Fruit fly (Drosophila melanogaster) whole organism, embryonic: ENCODE measurements around the gene Top3alpha.

Source experiments
- Abd-B ChIP-seq: fragments of 200-800 bp; sonication (Bioruptor generic); optimal IDR thresholded peaks from 2 replicates; lab custom pipeline; 2018; ENCODE audit warnings: missing biosample characterization, mild to moderate bottlenecking, missing genetic modification characterization, moderate library complexity
- Ada2b ChIP-seq: fragments of 200-800 bp; sonication (Bioruptor generic); IDR thresholded peaks from 2 replicates; pipeline ENCODE4 v1.3.6; 2022; ENCODE audit warnings: missing biosample characterization, missing genetic modification characterization
- BtbVII ChIP-seq: fragments of 200-800 bp; sonication (Bioruptor generic); optimal IDR thresholded peaks from 3 replicates; lab custom pipeline; 2017; ENCODE audit warnings: missing biosample characterization, mild to moderate bottlenecking, missing genetic modification characterization
- CG10209 ChIP-seq: fragments of 200-800 bp; sonication (Bioruptor generic); optimal IDR thresholded peaks from 3 replicates; lab custom pipeline; 2017; ENCODE audit warnings: missing biosample characterization, mild to moderate bottlenecking, missing genetic modification characterization, missing genetic modification reagents
- CG10462 ChIP-seq: fragments of 200-800 bp; sonication (Bioruptor generic); optimal IDR thresholded peaks from 2 replicates; lab custom pipeline; 2016; ENCODE audit warnings: missing biosample characterization, missing genetic modification characterization
- CG10959 ChIP-seq: fragments of 200-800 bp; sonication (Bioruptor generic); IDR thresholded peaks from 2 replicates; pipeline ENCODE4 v1.3.6; 2022; ENCODE audit warnings: missing biosample characterization, missing genetic modification characterization
- CG15269 ChIP-seq: fragments of 200-800 bp; sonication (Bioruptor generic); optimal IDR thresholded peaks from 2 replicates; lab custom pipeline; 2018; ENCODE audit warnings: missing biosample characterization, mild to moderate bottlenecking, missing genetic modification characterization, moderate library complexity
- CG1529 ChIP-seq: fragments of 200-800 bp; sonication (Bioruptor generic); optimal IDR thresholded peaks from 3 replicates; lab custom pipeline; 2018; ENCODE audit warnings: missing biosample characterization, missing genetic modification characterization
- CG15696 ChIP-seq: fragments of 200-800 bp; sonication (Bioruptor generic); optimal IDR thresholded peaks from 2 replicates; lab custom pipeline; 2019; ENCODE audit warnings: missing biosample characterization, mild to moderate bottlenecking, missing genetic modification characterization, moderate library complexity
- CG16815 ChIP-seq: fragments of 200-800 bp; sonication (Bioruptor generic); optimal IDR thresholded peaks from 3 replicates; lab custom pipeline; 2017; ENCODE audit warnings: missing biosample characterization, mild to moderate bottlenecking, missing genetic modification characterization
- CG18599 ChIP-seq: fragments of 200-800 bp; sonication (Bioruptor generic); optimal IDR thresholded peaks from 3 replicates; lab custom pipeline; 2017; ENCODE audit warnings: missing biosample characterization, missing genetic modification characterization, mild to moderate bottlenecking, moderate library complexity, missing genetic modification reagents
- CG18619 ChIP-seq: fragments of 200-800 bp; sonication (Bioruptor generic); optimal IDR thresholded peaks from 3 replicates; lab custom pipeline; 2017; ENCODE audit warnings: missing biosample characterization, mild to moderate bottlenecking, missing genetic modification characterization
- CG2129 ChIP-seq: fragments of 200-800 bp; sonication (Bioruptor generic); IDR thresholded peaks from 2 replicates; pipeline ENCODE4 v1.3.6; 2022; ENCODE audit warnings: missing biosample characterization, missing genetic modification characterization; ENCODE audit not compliant: partially characterized antibody
- CG2712 ChIP-seq: fragments of 200-800 bp; optimal IDR thresholded peaks from 3 replicates; lab custom pipeline; 2019; ENCODE audit warnings: missing biosample characterization, mild to moderate bottlenecking, missing genetic modification characterization, moderate library complexity
- CG5245 ChIP-seq: fragments of 200-800 bp; sonication (Bioruptor generic); optimal IDR thresholded peaks from 3 replicates; lab custom pipeline; 2016; ENCODE audit warnings: missing biosample characterization, missing genetic modification characterization
- CG6175 ChIP-seq: fragments of 200-800 bp; sonication (Bioruptor generic); IDR thresholded peaks from 3 replicates; pipeline ENCODE4 v1.3.6; 2022; ENCODE audit warnings: missing biosample characterization, missing genetic modification characterization
- CG7839 ChIP-seq: fragments of 200-800 bp; sonication (Bioruptor generic); optimal IDR thresholded peaks from 3 replicates; lab custom pipeline; 2018; ENCODE audit warnings: missing biosample characterization, mild to moderate bottlenecking, missing genetic modification characterization, moderate library complexity
- CG7928 ChIP-seq: fragments of 200-800 bp; sonication (Bioruptor generic); optimal IDR thresholded peaks from 2 replicates; lab custom pipeline; 2017; ENCODE audit warnings: missing biosample characterization, mild to moderate bottlenecking, missing genetic modification characterization
- CG8388 ChIP-seq: fragments of 200-800 bp; sonication (Bioruptor generic); optimal IDR thresholded peaks from 2 replicates; lab custom pipeline; 2019; ENCODE audit warnings: missing biosample characterization, mild to moderate bottlenecking, missing genetic modification characterization, moderate library complexity
- CG9876 ChIP-seq: fragments of 200-800 bp; sonication (Bioruptor generic); optimal IDR thresholded peaks from 2 replicates; lab custom pipeline; 2016; ENCODE audit warnings: missing biosample characterization, missing genetic modification characterization
- CTCF ChIP-seq: fragments of 200-800 bp; sonication (Bioruptor generic); optimal IDR thresholded peaks from 2 replicates; lab custom pipeline; 2017; ENCODE audit warnings: missing biosample characterization, mild to moderate bottlenecking, missing genetic modification characterization, moderate library complexity
- Dbx ChIP-seq: fragments of 200-800 bp; sonication (Bioruptor generic); IDR thresholded peaks from 3 replicates; pipeline ENCODE4 v1.3.6; 2022; ENCODE audit warnings: missing biosample characterization, missing genetic modification characterization
- Doc2 ChIP-seq: fragments of 200-800 bp; sonication (Bioruptor generic); IDR thresholded peaks from 2 replicates; pipeline ENCODE4 v1.3.6; 2022; ENCODE audit warnings: missing biosample characterization, missing genetic modification characterization
- Hey ChIP-seq: fragments of 200-800 bp; sonication (Bioruptor generic); optimal IDR thresholded peaks from 3 replicates; lab custom pipeline; 2018; ENCODE audit warnings: missing biosample characterization, mild to moderate bottlenecking, missing genetic modification characterization
- Hmx ChIP-seq: fragments of 200-800 bp; sonication (Bioruptor generic); optimal IDR thresholded peaks from 2 replicates; lab custom pipeline; 2016; ENCODE audit warnings: missing biosample characterization, missing genetic modification characterization
- Hsf ChIP-seq: fragments of 200-800 bp; sonication (Bioruptor generic); optimal IDR thresholded peaks from 3 replicates; lab custom pipeline; 2016; ENCODE audit warnings: missing biosample characterization, missing genetic modification characterization
- Meics ChIP-seq: fragments of 200-800 bp; sonication (Bioruptor generic); optimal IDR thresholded peaks from 2 replicates; lab custom pipeline; 2017; ENCODE audit warnings: missing biosample characterization, mild to moderate bottlenecking, missing genetic modification characterization
- NC2β ChIP-seq: fragments of 200-800 bp; sonication (Bioruptor generic); optimal IDR thresholded peaks from 2 replicates; lab custom pipeline; 2016; ENCODE audit warnings: missing biosample characterization, missing genetic modification characterization
- Side ChIP-seq: fragments of 200-800 bp; sonication (Bioruptor generic); optimal IDR thresholded peaks from 2 replicates; lab custom pipeline; 2016; ENCODE audit warnings: missing biosample characterization, missing genetic modification characterization
- Taf1 ChIP-seq: fragments of 200-800 bp; sonication (Bioruptor generic); IDR thresholded peaks from 2 replicates; pipeline ENCODE4 v1.3.6; 2022; ENCODE audit warnings: missing biosample characterization, missing genetic modification characterization
- ab ChIP-seq: fragments of 200-800 bp; sonication (Bioruptor generic); optimal IDR thresholded peaks from 2 replicates; lab custom pipeline; 2016; ENCODE audit warnings: missing biosample characterization, missing genetic modification characterization
- cato ChIP-seq: fragments of 200-800 bp; sonication (Bioruptor generic); optimal IDR thresholded peaks from 2 replicates; lab custom pipeline; 2016; ENCODE audit warnings: missing biosample characterization, missing genetic modification characterization, borderline replicate concordance
- ci ChIP-seq: fragments of 200-800 bp; sonication (Bioruptor generic); IDR thresholded peaks from 3 replicates; pipeline ENCODE4 v1.3.6; 2022; ENCODE audit warnings: missing biosample characterization, missing genetic modification characterization
- crc ChIP-seq: fragments of 200-800 bp; sonication (Bioruptor generic); optimal IDR thresholded peaks from 2 replicates; lab custom pipeline; 2016; ENCODE audit warnings: missing biosample characterization, missing genetic modification characterization
- ems ChIP-seq: fragments of 200-800 bp; sonication (Bioruptor generic); optimal IDR thresholded peaks from 3 replicates; lab custom pipeline; 2016; ENCODE audit warnings: missing biosample characterization, missing genetic modification characterization
- fd64A ChIP-seq: fragments of 200-800 bp; sonication (Bioruptor generic); optimal IDR thresholded peaks from 3 replicates; lab custom pipeline; 2018; ENCODE audit warnings: missing biosample characterization, mild to moderate bottlenecking, missing genetic modification characterization
- fru ChIP-seq: fragments of >200 bp; optimal IDR thresholded peaks from 2 replicates; lab custom pipeline; 2017
- gce ChIP-seq: fragments of 200-800 bp; sonication (Bioruptor generic); IDR thresholded peaks from 3 replicates; pipeline ENCODE4 v1.3.6; 2022; ENCODE audit warnings: missing biosample characterization, missing genetic modification characterization
- gro ChIP-seq: fragments of 200-800 bp; sonication (Bioruptor generic); optimal IDR thresholded peaks from 2 replicates; lab custom pipeline; 2016; ENCODE audit warnings: missing biosample characterization, missing genetic modification characterization
- lola ChIP-seq, 3 experiments: fragments of >200 bp in 2 of 3; fragments of 200-800 bp in 1 of 3; sonication (Bioruptor generic) in 1 of 3; optimal IDR thresholded peaks; 2 replicates each; lab custom pipeline; 2017 to 2019; ENCODE audit warnings: missing biosample characterization in 3 of 3, missing genetic modification characterization in 3 of 3, mild to moderate bottlenecking in 1 of 3, moderate library complexity in 1 of 3
- peb ChIP-seq: fragments of 200-800 bp; sonication (Bioruptor generic); IDR thresholded peaks from 2 replicates; pipeline ENCODE4 v1.3.6; 2022; ENCODE audit warnings: missing biosample characterization, missing genetic modification characterization
- psq ChIP-seq: fragments of 200-800 bp; sonication (Bioruptor generic); optimal IDR thresholded peaks from 2 replicates; lab custom pipeline; 2017; ENCODE audit warnings: missing biosample characterization, missing genetic modification characterization
- pzg ChIP-seq: fragments of 200-800 bp; sonication (Bioruptor generic); optimal IDR thresholded peaks from 3 replicates; lab custom pipeline; 2018; ENCODE audit warnings: missing biosample characterization, mild to moderate bottlenecking, missing genetic modification characterization, moderate library complexity
- scrt ChIP-seq: fragments of 200-800 bp; sonication (Bioruptor generic); optimal IDR thresholded peaks from 2 replicates; lab custom pipeline; 2018; ENCODE audit warnings: missing biosample characterization, mild to moderate bottlenecking, missing genetic modification characterization, moderate library complexity
- sd ChIP-seq: fragments of 200-800 bp; sonication (Bioruptor generic); optimal IDR thresholded peaks from 3 replicates; lab custom pipeline; 2018; ENCODE audit warnings: missing biosample characterization, mild to moderate bottlenecking, missing genetic modification characterization, moderate library complexity
- sisA ChIP-seq: fragments of 200-800 bp; sonication (Bioruptor generic); IDR thresholded peaks from 2 replicates; pipeline ENCODE4 v1.3.6; 2022; ENCODE audit warnings: missing biosample characterization, missing genetic modification characterization
- sob ChIP-seq: fragments of 200-800 bp; sonication (Bioruptor generic); IDR thresholded peaks from 2 replicates; pipeline ENCODE4 v1.3.6; 2022; ENCODE audit warnings: missing biosample characterization, missing genetic modification characterization
- tll ChIP-seq, 2 experiments: fragments of 200-800 bp in 1 of 2; fragments of >200 bp in 1 of 2; sonication (Bioruptor generic) in 1 of 2; optimal IDR thresholded peaks; 2 replicates each; lab custom pipeline; 2017 to 2019; ENCODE audit warnings: missing biosample characterization in 2 of 2, missing genetic modification characterization in 2 of 2, mild to moderate bottlenecking in 1 of 2, moderate library complexity in 1 of 2
- ttk ChIP-seq: fragments of 200-800 bp; sonication (Bioruptor generic); IDR thresholded peaks from 2 replicates; pipeline ENCODE4 v2.1.2; 2022; ENCODE audit warnings: missing biosample characterization, missing genetic modification characterization
- tx ChIP-seq: fragments of 200-800 bp; sonication (Bioruptor generic); optimal IDR thresholded peaks from 2 replicates; lab custom pipeline; 2016; ENCODE audit warnings: missing biosample characterization, missing genetic modification characterization
- vfl ChIP-seq: fragments of 200-800 bp; sonication (Bioruptor generic); optimal IDR thresholded peaks from 2 replicates; lab custom pipeline; 2016; ENCODE audit warnings: missing biosample characterization, missing genetic modification characterization
- wdn ChIP-seq: fragments of 200-800 bp; sonication (Bioruptor generic); IDR thresholded peaks from 2 replicates; pipeline ENCODE4 v1.3.6; 2022; ENCODE audit warnings: missing biosample characterization, missing genetic modification characterization
- zfh2 ChIP-seq: fragments of 200-800 bp; sonication (Bioruptor generic); optimal IDR thresholded peaks from 2 replicates; lab custom pipeline; 2016; ENCODE audit warnings: missing biosample characterization, missing genetic modification characterization

Top3alpha gene

DNA sequence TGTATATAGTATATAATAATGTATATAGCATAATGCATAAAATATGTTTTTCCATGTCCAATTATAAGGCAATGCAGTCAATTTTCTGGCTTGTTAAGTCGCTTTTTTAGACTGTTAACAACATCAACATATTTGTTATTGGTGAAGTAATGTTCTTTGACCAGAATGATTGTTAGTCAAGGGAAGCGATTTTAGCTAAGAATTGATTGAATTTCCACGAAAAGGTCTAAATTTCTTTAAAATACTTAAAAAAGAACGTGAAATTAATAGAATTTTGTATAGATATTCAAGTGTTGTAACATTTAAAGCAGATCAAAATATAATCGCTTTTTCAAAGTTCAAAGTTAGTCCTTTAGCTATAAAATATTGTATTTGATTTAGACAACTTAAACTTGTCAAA lies 34.6 kb upstream of the Top3alpha start (continued):
- TF ChIP-seq cato (GFP tag; lab: Kevin White, UChicago) (no peak), CG16815 (GFP tag; lab: Kevin White, UChicago) (no peak), gro (GFP tag; lab: Kevin White, UChicago) (no peak), sd (tag; lab: Kevin White, UChicago) (no peak), CG8388 (GFP tag; lab: Kevin White, UChicago) (no peak), tll (GFP tag; optimal IDR thresholded peaks at IDR 0.05; lab: Kevin White, UChicago) (no peak), CG2712 (peak; percentile 2), Side (no peak), CG6175 (GFP tag; lab: Robert Waterston, UW) (no peak), CG15269 (no peak), lola (GFP tag; optimal IDR thresholded peaks at IDR 0.05; lab: Kevin White, UChicago) (peak in 1 of 3 experiments; percentile 28), CTCF (GFP tag; lab: Kevin White, UChicago) (no peak), BtbVII (no peak), Taf1 (no peak), wdn (GFP tag; lab: Robert Waterston, UW) (no peak), peb (GFP tag; lab: Robert Waterston, UW) (no peak), Meics (no peak), ci (GFP tag; lab: Robert Waterston, UW) (no peak), ttk (GFP tag; lab: Robert Waterston, UW) (no peak), CG18619 (GFP tag; lab: Kevin White, UChicago) (no peak), CG10959 (no peak), Hmx (GFP tag; lab: Kevin White, UChicago) (no peak), ems (GFP tag; lab: Kevin White, UChicago) (no peak), psq (GFP tag; lab: Kevin White, UChicago) (no peak), CG7839 (tag; lab: Kevin White, UChicago) (peak; percentile 23), Hsf (GFP tag; lab: Kevin White, UChicago) (no peak), ab (GFP tag; lab: Kevin White, UChicago) (no peak), CG2129 (GFP tag; lab: Robert Waterston, UW) (no peak), vfl (GFP tag; lab: Kevin White, UChicago) (no peak), Hey (tag; lab: Kevin White, UChicago) (no peak), sob (no peak), CG18599 (GFP tag; lab: Kevin White, UChicago) (peak; percentile 19), pzg (GFP tag; lab: Kevin White, UChicago) (no peak), CG7928 (no peak), gce (GFP tag; lab: Robert Waterston, UW) (no peak), CG9876 (GFP tag; lab: Kevin White, UChicago) (no peak), fd64A (GFP tag; lab: Kevin White, UChicago) (no peak), Doc2 (GFP tag; lab: Robert Waterston, UW) (no peak), CG10462 (GFP tag; lab: Kevin White, UChicago) (no peak), CG10209 (GFP tag; lab: Kevin White, UChicago) (peak; percentile 5), Ada2b (no peak), scrt (GFP tag; lab: Kevin White, UChicago) (no peak), NC2β (no peak), Abd-B (GFP tag; lab: Kevin White, UChicago) (peak; percentile 9), Dbx (GFP tag; lab: Robert Waterston, UW) (no peak), CG5245 (GFP tag; lab: Kevin White, UChicago) (no peak), CG15696 (tag; lab: Kevin White, UChicago) (no peak), sisA (GFP tag; lab: Robert Waterston, UW) (no peak), crc (GFP tag; lab: Kevin White, UChicago) (no peak), tx (GFP tag; lab: Kevin White, UChicago) (no peak), zfh2 (GFP tag; lab: Kevin White, UChicago) (no peak), fru (lab: Kevin White, UChicago) (no peak), CG1529 (no peak)
